Worm (Caenorhabditis elegans) whole organism, dauer: ENCODE measurements around the gene npp-1.

ENCODE experiments used
- unc-62 ChIP-seq: sonication (generic microtip); optimal IDR thresholded peaks from 2 replicates; lab custom pipeline; 2017; ENCODE audit warnings: missing biosample characterization, missing genetic modification reagents, missing genetic modification characterization

Gene npp-1

DNA sequence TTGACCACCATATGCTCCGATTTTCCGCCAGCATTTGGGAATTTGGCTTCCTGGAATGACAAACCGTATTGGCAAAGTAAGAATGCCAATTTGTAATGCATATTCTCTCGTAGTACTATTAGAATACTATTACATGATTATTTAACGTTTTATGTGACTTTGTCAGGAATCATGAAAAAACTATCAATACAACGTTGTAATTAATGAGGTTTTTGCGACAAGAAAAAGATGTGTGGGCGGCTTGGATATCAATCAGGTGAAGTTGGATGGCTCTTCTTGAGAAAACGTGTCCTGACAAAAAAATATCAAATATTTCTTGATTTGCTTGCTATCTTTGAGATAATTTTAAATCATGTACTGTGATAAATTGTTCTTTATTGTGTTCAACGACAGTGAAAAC is 10.2 kb upstream of the npp-1 start, which contains the start of gene K07F5.7:
Gene K07F5.7 (minus strand): TSS at position 101 of the 400 bp plus-strand sequence.
- TF ChIP-seq unc-62 (GFP tag; lab: Kevin White, UChicago): no peak

- TF ChIP-seq unc-62 (GFP tag; lab: Kevin White, UChicago): no peak
Observed at ce11 chrIV:9849624-9850023, 8.7 kb upstream of the npp-1 start, which contains the start of gene K07F5.8. Gene K07F5.8, minus strand, starts transcription at chrIV:9849724.

ce11 chrIV:9850931-9851330 is 7.4 kb upstream of the npp-1 start, which contains the start of gene ssp-10:
Gene ssp-10, minus strand, starts transcription at chrIV:9851031.
- no peak for TF ChIP-seq unc-62 (GFP tag; lab: Kevin White, UChicago)

- TF ChIP-seq unc-62 (GFP tag; lab: Kevin White, UChicago): no peak
Observed at ce11 chrIV:9852250-9852649, 6.0 kb upstream of the npp-1 start, which contains the start of gene ssq-1. Gene ssq-1, plus strand, starts transcription at chrIV:9852550.

ce11 chrIV:9852818-9853466 is 5.3 kb upstream of the npp-1 start:
- no peak for TF ChIP-seq unc-62 (GFP tag; lab: Kevin White, UChicago)

ce11 chrIV:9854952-9855351 is 3.3 kb upstream of the npp-1 start:
- no peak for TF ChIP-seq unc-62 (GFP tag; lab: Kevin White, UChicago)

DNA sequence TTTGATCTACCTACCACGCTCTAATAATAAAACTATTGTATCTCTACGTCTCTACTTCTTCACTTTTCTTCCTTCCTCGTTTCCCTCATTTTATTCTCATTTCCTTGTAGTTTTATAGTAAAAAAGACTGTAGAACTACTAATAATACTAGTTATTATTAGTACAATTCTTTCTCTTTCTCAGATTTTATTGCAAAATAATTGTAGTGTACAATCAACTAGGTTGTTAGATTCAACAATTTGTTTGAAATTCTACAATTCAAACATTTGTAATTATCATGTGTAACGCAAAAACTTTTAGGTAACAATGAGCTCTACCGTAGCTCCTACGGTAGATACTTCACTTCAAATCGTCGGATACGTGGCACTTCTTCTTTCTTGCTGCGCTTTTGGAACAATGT is 2.6 kb upstream of the npp-1 start, which contains the start of gene K07F5.12:
Gene K07F5.12 (plus strand): TSS at position 301 of the 400 bp plus-strand sequence.
- TF ChIP-seq unc-62 (GFP tag; lab: Kevin White, UChicago): no peak

DNA sequence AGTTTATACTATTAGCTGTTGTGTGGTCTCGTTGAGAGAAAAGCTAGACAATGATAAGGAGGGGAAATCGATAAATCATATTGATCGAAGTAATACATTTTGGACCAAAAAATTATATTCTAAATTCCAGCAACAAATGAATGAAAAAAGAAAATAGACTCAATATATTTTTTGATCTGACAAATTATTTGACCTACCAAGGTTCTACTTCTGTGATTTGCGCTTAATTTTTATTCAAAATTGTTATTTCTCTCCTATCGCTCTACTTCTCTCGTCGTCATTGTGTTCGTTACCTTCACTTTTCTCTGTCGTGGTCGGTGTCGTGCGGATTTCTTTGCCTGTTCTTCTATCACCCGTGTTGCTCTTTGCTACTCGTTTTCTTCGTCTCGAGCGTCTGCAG is 682 bp downstream of the npp-1 start:
- TF ChIP-seq unc-62 (GFP tag; lab: Kevin White, UChicago): no peak

- TF ChIP-seq unc-62 (GFP tag; lab: Kevin White, UChicago): no peak
Observed at ce11 chrIV:9861921-9862320, 3.6 kb downstream of the npp-1 start, which contains the start of gene K07F5.14. Gene K07F5.14, plus strand, starts transcription at chrIV:9862221.

DNA sequence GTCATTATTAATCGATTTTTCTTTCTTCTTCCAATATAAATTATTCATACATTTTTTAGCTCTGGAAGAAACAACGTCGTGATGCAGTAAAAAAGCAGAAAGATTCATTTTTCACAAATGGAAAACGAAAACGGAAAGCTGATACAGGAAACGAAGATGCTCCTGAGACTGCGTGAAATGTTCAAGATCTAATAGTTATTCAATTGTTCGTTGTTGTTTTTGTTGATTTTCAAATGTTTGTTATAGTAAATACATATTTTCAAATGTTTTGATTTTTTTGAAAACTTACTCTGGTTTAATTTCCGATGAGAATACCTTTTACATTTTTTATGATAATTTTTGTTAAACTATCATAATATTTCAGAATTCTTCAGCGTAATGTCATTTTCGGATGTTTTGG is 5.5 kb downstream of the npp-1 start, which contains the start of gene K07F5.16:
Gene K07F5.16 (plus strand): TSS at position 301 of the 400 bp plus-strand sequence.
- no peak for TF ChIP-seq unc-62 (GFP tag; lab: Kevin White, UChicago)

DNA sequence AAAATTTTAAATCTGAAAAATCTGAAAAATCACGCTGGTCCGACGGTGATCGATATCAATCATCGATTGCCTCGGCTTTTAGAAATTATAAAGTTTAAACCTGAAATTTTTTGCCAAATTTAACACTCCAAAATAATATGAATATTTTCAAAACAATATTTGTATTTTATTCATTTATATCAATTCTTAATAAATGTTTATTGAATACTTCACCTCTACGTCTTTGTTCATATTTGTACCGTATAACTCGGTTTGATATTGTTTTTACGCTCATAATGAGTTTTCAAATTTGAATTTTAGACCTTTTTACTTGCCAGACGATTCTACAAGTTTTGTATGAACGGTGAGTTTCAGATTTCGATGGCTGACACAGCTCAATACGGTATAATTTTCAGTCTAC is 6.5 kb downstream of the npp-1 start, which contains the start of the genes K07F5.15 and K07F5.22:
Gene K07F5.15 (plus strand): TSS at position 301 of the 400 bp plus-strand sequence.
Gene K07F5.22 (plus strand): TSS at position 301 of the 400 bp plus-strand sequence.
- no peak for TF ChIP-seq unc-62 (GFP tag; lab: Kevin White, UChicago)

DNA sequence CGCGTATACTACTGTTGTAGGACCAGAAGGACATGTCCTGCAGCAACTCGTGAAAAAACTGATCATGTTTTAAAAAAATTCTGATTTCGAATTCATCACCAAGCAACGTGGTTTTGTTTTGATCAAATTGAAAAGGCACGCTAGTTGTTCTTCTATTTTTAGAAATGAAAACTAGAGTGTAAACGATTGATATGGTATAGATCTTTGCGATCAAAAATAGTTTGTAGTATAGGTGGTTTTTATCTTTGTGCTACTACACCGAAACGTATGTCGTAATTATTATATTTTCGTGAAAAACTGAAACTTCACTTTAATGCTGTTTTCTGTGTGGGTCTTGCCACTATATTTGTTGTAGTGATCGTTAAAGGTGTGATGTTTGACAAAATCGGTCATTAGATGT is 8.6 kb downstream of the npp-1 start:
- TF ChIP-seq unc-62 (GFP tag; lab: Kevin White, UChicago): no peak

DNA sequence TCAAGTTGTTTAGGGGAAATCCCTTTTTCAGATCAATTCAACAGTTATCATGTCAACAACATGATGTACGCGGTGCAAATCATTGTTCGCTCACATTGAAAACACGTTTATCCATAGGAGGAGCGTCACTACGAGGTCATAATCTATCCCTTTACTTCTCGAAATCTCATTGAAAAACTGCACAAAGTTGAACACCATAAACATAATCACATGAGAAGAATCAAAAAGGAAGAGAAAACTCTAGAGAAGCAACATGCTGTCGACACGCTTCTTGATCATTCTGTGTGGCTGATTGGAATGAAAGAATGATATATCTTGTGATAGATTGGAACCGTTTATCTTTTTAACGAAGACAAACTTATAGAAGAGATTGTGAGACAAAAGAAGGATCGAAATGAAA is 9.6 kb downstream of the npp-1 start:
- no peak for TF ChIP-seq unc-62 (GFP tag; lab: Kevin White, UChicago)

DNA sequence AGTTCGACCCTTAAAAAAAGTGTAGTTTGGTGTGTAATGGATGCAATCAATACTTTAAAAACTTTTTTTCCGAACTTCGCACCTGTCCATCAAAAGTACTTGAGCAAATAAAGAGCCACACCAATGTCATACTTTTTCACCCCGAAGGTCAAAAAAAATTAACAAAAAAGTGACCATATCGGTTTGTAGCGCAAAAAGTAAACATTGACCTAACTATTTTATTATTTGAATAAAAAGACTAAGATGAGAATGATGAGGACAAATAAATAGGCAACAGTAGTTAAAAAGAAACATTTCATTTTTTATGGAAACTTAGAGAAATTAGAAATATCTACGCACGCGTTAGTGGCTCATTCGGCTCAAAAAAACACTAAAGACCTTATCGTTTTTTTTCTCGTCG is 11.1 kb downstream of the npp-1 start:
- TF ChIP-seq unc-62 (GFP tag; lab: Kevin White, UChicago): no peak

DNA sequence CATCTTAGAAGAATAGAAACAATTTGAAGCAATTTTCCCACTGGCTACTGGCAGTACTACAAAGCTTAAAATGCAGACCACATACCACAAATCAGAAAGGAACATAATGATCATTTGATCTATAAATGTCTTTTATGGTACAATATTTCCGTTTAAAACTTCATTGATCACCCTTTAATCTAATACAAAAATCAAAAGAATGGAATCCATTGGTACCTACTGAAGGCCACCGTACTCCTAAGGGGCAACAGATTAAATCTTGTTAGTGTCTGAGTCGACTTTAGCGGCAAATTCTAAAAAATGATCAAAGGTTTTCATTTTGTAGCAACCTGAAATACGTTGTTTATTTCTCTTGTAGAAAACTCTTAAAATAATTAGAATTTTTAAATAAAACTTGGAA is 13.9 kb downstream of the npp-1 start:
- TF ChIP-seq unc-62 (GFP tag; lab: Kevin White, UChicago): no peak

DNA sequence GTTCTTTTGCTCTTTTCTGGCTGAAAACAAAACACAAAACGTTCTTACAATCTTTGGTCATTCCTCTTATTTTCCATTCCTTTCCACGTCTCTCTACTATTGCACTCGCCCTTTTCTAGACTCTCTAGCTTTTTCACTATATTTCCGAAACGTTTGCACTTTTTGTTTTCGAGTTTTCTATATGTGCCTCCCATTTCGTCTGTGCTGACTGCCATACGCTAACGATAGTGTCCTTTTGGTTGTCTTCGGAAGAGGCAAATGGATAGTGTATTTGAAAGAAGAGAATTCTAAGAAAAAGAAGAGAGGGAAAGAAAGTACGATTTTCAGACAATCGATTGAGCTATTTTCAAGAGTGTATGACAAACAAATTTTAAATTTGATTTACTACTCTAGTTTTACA is 14.5 kb downstream of the npp-1 start:
- no peak for TF ChIP-seq unc-62 (GFP tag; lab: Kevin White, UChicago)

ce11 chrIV:9873837-9874236 is 15.5 kb downstream of the npp-1 start:
- no peak for TF ChIP-seq unc-62 (GFP tag; lab: Kevin White, UChicago)
